Worm (Caenorhabditis elegans): ENCODE results near the gene T24E12.1.

Gene T24E12.1

ce11 chrII:3823855-3824254, 38.5 kb downstream of the T24E12.1 start, which contains the start of gene skr-15:
skr-15 (plus strand) TSS chrII:3824155.
- TF ChIP-seq tra-4 (tag; optimal IDR thresholded peaks at IDR 0.05), result no peak
- no peak for TF ChIP-seq ama-1 (optimal IDR thresholded peaks at IDR 0.05)
- TF ChIP-seq hmbx-1 (tag; optimal IDR thresholded peaks at IDR 0.05), result no peak
- TF ChIP-seq hnd-1 (tag; optimal IDR thresholded peaks at IDR 0.05), result no peak
- TF ChIP-seq ceh-13 (GFP tag; optimal IDR thresholded peaks at IDR 0.05), result no peak
- no peak for TF ChIP-seq scrt-1 (GFP tag; IDR thresholded peaks at IDR 0.05)
- no peak for TF ChIP-seq pes-1 (GFP tag; IDR thresholded peaks at IDR 0.05)
- no peak for TF ChIP-seq sea-1 (GFP tag; conservative IDR thresholded peaks at IDR 0.05)
- TF ChIP-seq hmg-4 (GFP tag; optimal IDR thresholded peaks at IDR 0.05), result no peak
- TF ChIP-seq ets-7 (tag; optimal IDR thresholded peaks at IDR 0.05), result no peak
- TF ChIP-seq tbx-37 (GFP tag; conservative IDR thresholded peaks at IDR 0.05), result no peak
- TF ChIP-seq F13C5.2 (tag; optimal IDR thresholded peaks at IDR 0.05), result no peak
- no peak for TF ChIP-seq ceh-36 (tag; optimal IDR thresholded peaks at IDR 0.05)

ce11 chrII:3827801-3828200, 42.4 kb downstream of the T24E12.1 start, which contains the start of gene F54D10.8:
F54D10.8 (minus strand) TSS chrII:3827901.
- TF ChIP-seq hmg-4 (GFP tag; optimal IDR thresholded peaks at IDR 0.05), result no peak
- TF ChIP-seq hnd-1 (tag; optimal IDR thresholded peaks at IDR 0.05), result no peak

ce11 chrII:3829623-3830022, 44.3 kb downstream of the T24E12.1 start:
- TF ChIP-seq flt-1 (GFP tag; IDR thresholded peaks at IDR 0.05) (no peak), B0310.2 (tag; optimal IDR thresholded peaks at IDR 0.05) (no peak), hnd-1 (tag; optimal IDR thresholded peaks at IDR 0.05) (no peak), scrt-1 (GFP tag; IDR thresholded peaks at IDR 0.05) (no peak), F13C5.2 (tag; optimal IDR thresholded peaks at IDR 0.05) (no peak), aly-1 (tag; optimal IDR thresholded peaks at IDR 0.05) (no peak), hmg-4 (GFP tag; optimal IDR thresholded peaks at IDR 0.05) (no peak), ama-1 (optimal IDR thresholded peaks at IDR 0.05) (no peak), tra-4 (tag; optimal IDR thresholded peaks at IDR 0.05) (no peak), hmbx-1 (tag; optimal IDR thresholded peaks at IDR 0.05) (no peak)

- TF ChIP-seq ama-1 (optimal IDR thresholded peaks at IDR 0.05) (no peak), hmbx-1 (tag; optimal IDR thresholded peaks at IDR 0.05) (no peak), B0310.2 (tag; optimal IDR thresholded peaks at IDR 0.05) (no peak), tra-4 (tag; optimal IDR thresholded peaks at IDR 0.05) (no peak), aly-1 (tag; optimal IDR thresholded peaks at IDR 0.05) (no peak)
These were observed 47.0 kb downstream of the T24E12.1 start, which contains the start of gene F54D10.9 for ce11 chrII:3832383-3832782. F54D10.9 (minus strand) TSS chrII:3832483.

- TF ChIP-seq ama-1 (optimal IDR thresholded peaks at IDR 0.05), result no peak
- no peak for TF ChIP-seq ets-7 (tag; optimal IDR thresholded peaks at IDR 0.05)
- no peak for TF ChIP-seq tbx-37 (GFP tag; conservative IDR thresholded peaks at IDR 0.05)
- TF ChIP-seq pes-1 (GFP tag; IDR thresholded peaks at IDR 0.05), result no peak
- TF ChIP-seq hmbx-1 (tag; optimal IDR thresholded peaks at IDR 0.05), result no peak
- TF ChIP-seq hnd-1 (tag; optimal IDR thresholded peaks at IDR 0.05), result no peak
- no peak for TF ChIP-seq hmg-4 (GFP tag; optimal IDR thresholded peaks at IDR 0.05)
- TF ChIP-seq F13C5.2 (tag; optimal IDR thresholded peaks at IDR 0.05), result no peak
- TF ChIP-seq ceh-13 (GFP tag; optimal IDR thresholded peaks at IDR 0.05), result no peak
- no peak for TF ChIP-seq ceh-36 (tag; optimal IDR thresholded peaks at IDR 0.05)
- TF ChIP-seq aly-1 (tag; optimal IDR thresholded peaks at IDR 0.05), result no peak
- TF ChIP-seq scrt-1 (GFP tag; IDR thresholded peaks at IDR 0.05), result no peak
- TF ChIP-seq flt-1 (GFP tag; IDR thresholded peaks at IDR 0.05), result no peak
- TF ChIP-seq tra-4 (tag; optimal IDR thresholded peaks at IDR 0.05), result no peak
- no peak for TF ChIP-seq tbx-11 (GFP tag; IDR thresholded peaks at IDR 0.05)
- TF ChIP-seq B0310.2 (tag; optimal IDR thresholded peaks at IDR 0.05), result no peak
- no peak for TF ChIP-seq sea-1 (GFP tag; conservative IDR thresholded peaks at IDR 0.05)
These were observed 50.6 kb downstream of the T24E12.1 start, which contains the start of gene oac-4 for ce11 chrII:3835915-3836314. oac-4 (minus strand) TSS chrII:3836015.
